Worm (Caenorhabditis elegans) whole organism, L1 larva: Measurements from ENCODE around the gene F45B8.5.

Experiments used
- F16B12.6 ChIP-seq: fragments of 150-350 bp; optimal IDR thresholded peaks from 2 replicates; lab custom pipeline; 2014; ENCODE audit warnings: missing biosample characterization, missing genetic modification characterization
- ama-1 ChIP-seq: fragments of 150-350 bp; optimal IDR thresholded peaks from 2 replicates; lab custom pipeline; 2014
- blmp-1 ChIP-seq: fragments of 150-350 bp; optimal IDR thresholded peaks from 2 replicates; lab custom pipeline; 2014; ENCODE audit warnings: missing biosample characterization, missing genetic modification characterization
- ceh-63 ChIP-seq: fragments of 200-800 bp; sonication (Bioruptor generic); optimal IDR thresholded peaks from 2 replicates; lab custom pipeline; 2018; ENCODE audit warnings: mild to moderate bottlenecking, missing genetic modification characterization, missing compliant biosample characterization
- ceh-82 ChIP-seq, 3 experiments: fragments of 150-350 bp in 1 of 3; sonication (generic microtip) in 2 of 3; optimal IDR thresholded peaks; 2 replicates each; lab custom pipeline; 2014 to 2017; ENCODE audit warnings: missing biosample characterization in 3 of 3, missing genetic modification characterization in 3 of 3
- ceh-88 ChIP-seq: fragments of 200-800 bp; sonication (Bioruptor generic); IDR thresholded peaks from 2 replicates; pipeline ENCODE4 v1.3.6; 2022; ENCODE audit warnings: missing genetic modification characterization, missing compliant biosample characterization
- ces-1 ChIP-seq: fragments of 150-350 bp; optimal IDR thresholded peaks from 2 replicates; lab custom pipeline; 2014; ENCODE audit warnings: missing biosample characterization, missing genetic modification reagents, missing genetic modification characterization
- dpl-1 ChIP-seq, 3 experiments: fragments of 150-350 bp in 2 of 3; sonication (generic microtip) in 1 of 3; optimal IDR thresholded peaks; 2 replicates each; lab custom pipeline; 2014 to 2017; ENCODE audit warnings: missing biosample characterization in 3 of 3, missing genetic modification characterization in 3 of 3, missing genetic modification reagents in 3 of 3
- efl-1 ChIP-seq, 4 experiments: fragments of 150-350 bp; optimal IDR thresholded peaks in 3 of 4; peaks in 1 of 4; 1 replicate in 1 of 4; 2 replicates in 3 of 4; lab custom pipeline; 2014; ENCODE audit warnings: missing biosample characterization in 2 of 4, missing genetic modification characterization in 2 of 4, missing genetic modification reagents in 2 of 4
- elt-2 ChIP-seq: sonication (generic microtip); optimal IDR thresholded peaks from 2 replicates; lab custom pipeline; 2016; ENCODE audit warnings: missing genetic modification characterization, mild to moderate bottlenecking, inconsistent platforms, missing compliant biosample characterization, missing genetic modification reagents
- fkh-10 ChIP-seq: sonication (generic microtip); optimal IDR thresholded peaks from 2 replicates; lab custom pipeline; 2017; ENCODE audit warnings: missing biosample characterization, missing genetic modification reagents, missing genetic modification characterization
- fkh-8 ChIP-seq: sonication (generic microtip); optimal IDR thresholded peaks from 2 replicates; lab custom pipeline; 2016; ENCODE audit warnings: mild to moderate bottlenecking, missing genetic modification characterization, missing compliant biosample characterization
- grh-1 ChIP-seq: fragments of 200-800 bp; sonication (Bioruptor generic); IDR thresholded peaks from 2 replicates; pipeline ENCODE4 v1.3.6; 2022; ENCODE audit warnings: missing genetic modification reagents, missing genetic modification characterization, missing compliant biosample characterization
- isw-1 ChIP-seq: fragments of 200-800 bp; sonication (Bioruptor generic); IDR thresholded peaks from 2 replicates; pipeline ENCODE4 v1.3.6; 2022; ENCODE audit warnings: missing genetic modification characterization, missing compliant biosample characterization
- lin-13 ChIP-seq: fragments of 150-350 bp; optimal IDR thresholded peaks from 2 replicates; lab custom pipeline; 2014; ENCODE audit warnings: missing biosample characterization, missing genetic modification reagents, missing genetic modification characterization
- lin-14 ChIP-seq: fragments of 200-800 bp; sonication (Bioruptor generic); optimal IDR thresholded peaks from 2 replicates; lab custom pipeline; 2018; ENCODE audit warnings: mild to moderate bottlenecking, missing genetic modification characterization, moderate library complexity, missing compliant biosample characterization
- lin-15B ChIP-seq: fragments of 150-350 bp; sonication (generic microtip); optimal IDR thresholded peaks from 3 replicates; lab custom pipeline; 2014; ENCODE audit warnings: missing biosample characterization, missing genetic modification characterization
- lin-35 ChIP-seq, 2 experiments: fragments of 150-350 bp; optimal IDR thresholded peaks; 2 replicates each; lab custom pipeline; 2014; ENCODE audit warnings: missing biosample characterization in 2 of 2, missing genetic modification characterization in 2 of 2, missing genetic modification reagents in 2 of 2
- lir-3 ChIP-seq: sonication (generic microtip); optimal IDR thresholded peaks from 2 replicates; lab custom pipeline; 2016; ENCODE audit warnings: mild to moderate bottlenecking, missing genetic modification characterization, moderate library complexity, missing compliant biosample characterization; ENCODE audit not compliant: poor library complexity
- lsy-2 ChIP-seq, 2 experiments: fragments of 150-350 bp; optimal IDR thresholded peaks; 2 replicates each; lab custom pipeline; 2014; ENCODE audit warnings: missing biosample characterization in 2 of 2, missing genetic modification characterization in 2 of 2
- mab-9 ChIP-seq: fragments of 200-800 bp; sonication (Bioruptor generic); IDR thresholded peaks from 2 replicates; pipeline ENCODE4 v1.3.6; 2022; ENCODE audit warnings: missing genetic modification reagents, missing genetic modification characterization, missing compliant biosample characterization
- mdl-1 ChIP-seq, 2 experiments: fragments of 150-350 bp; optimal IDR thresholded peaks; 2 replicates each; lab custom pipeline; 2014 to 2017; ENCODE audit warnings: missing biosample characterization in 2 of 2, missing genetic modification characterization in 2 of 2, inconsistent platforms in 1 of 2
- mep-1 ChIP-seq: fragments of 150-350 bp; optimal IDR thresholded peaks from 2 replicates; lab custom pipeline; 2014; ENCODE audit warnings: missing biosample characterization, missing genetic modification characterization
- nhr-11 ChIP-seq: fragments of 150-350 bp; optimal IDR thresholded peaks from 2 replicates; lab custom pipeline; 2014; ENCODE audit warnings: missing biosample characterization, missing genetic modification characterization
- nhr-12 ChIP-seq: sonication (generic microtip); optimal IDR thresholded peaks from 2 replicates; lab custom pipeline; 2017; ENCODE audit warnings: missing biosample characterization, missing genetic modification characterization
- nhr-19 ChIP-seq: fragments of 200-800 bp; sonication (Bioruptor generic); conservative IDR thresholded peaks from 2 replicates; pipeline ENCODE4 v1.3.6; 2022; ENCODE audit warnings: missing genetic modification characterization, missing compliant biosample characterization
- nhr-20 ChIP-seq: sonication (generic microtip); optimal IDR thresholded peaks from 2 replicates; lab custom pipeline; 2016; ENCODE audit warnings: mild to moderate bottlenecking, missing genetic modification characterization, missing compliant biosample characterization
- nhr-237 ChIP-seq: fragments of 150-350 bp; optimal IDR thresholded peaks from 2 replicates; lab custom pipeline; 2014; ENCODE audit warnings: missing biosample characterization, missing genetic modification characterization
- nhr-28 ChIP-seq: fragments of 150-350 bp; optimal IDR thresholded peaks from 2 replicates; lab custom pipeline; 2014; ENCODE audit warnings: missing biosample characterization, missing genetic modification characterization
- nhr-47 ChIP-seq: sonication (generic microtip); optimal IDR thresholded peaks from 2 replicates; lab custom pipeline; 2016; ENCODE audit warnings: mild to moderate bottlenecking, missing genetic modification characterization, moderate library complexity, missing compliant biosample characterization
- nhr-71 ChIP-seq: sonication (generic microtip); optimal IDR thresholded peaks from 2 replicates; lab custom pipeline; 2016; ENCODE audit warnings: mild to moderate bottlenecking, missing genetic modification characterization, moderate library complexity, missing compliant biosample characterization
- nhr-76 ChIP-seq: sonication (generic microtip); optimal IDR thresholded peaks from 2 replicates; lab custom pipeline; 2017; ENCODE audit warnings: missing biosample characterization, missing genetic modification characterization
- nhr-85 ChIP-seq: sonication (generic microtip); peaks from one replicate; lab custom pipeline; 2016; ENCODE audit warnings: missing genetic modification characterization, inconsistent platforms, missing compliant biosample characterization
- pax-3 ChIP-seq: fragments of 200-800 bp; sonication (Bioruptor generic); optimal IDR thresholded peaks from 2 replicates; lab custom pipeline; 2018; ENCODE audit warnings: mild to moderate bottlenecking, missing genetic modification characterization, moderate library complexity, missing compliant biosample characterization
- rnt-1 ChIP-seq: sonication (generic microtip); optimal IDR thresholded peaks from 2 replicates; lab custom pipeline; 2016; ENCODE audit warnings: mild to moderate bottlenecking, missing genetic modification characterization, moderate library complexity, missing compliant biosample characterization
- skn-1 ChIP-seq: fragments of 150-350 bp; optimal IDR thresholded peaks from 2 replicates; lab custom pipeline; 2014; ENCODE audit warnings: missing biosample characterization, missing genetic modification characterization
- snu-23 ChIP-seq: sonication (generic microtip); optimal IDR thresholded peaks from 2 replicates; lab custom pipeline; 2016; ENCODE audit warnings: missing genetic modification characterization, missing compliant biosample characterization
- sptf-1 ChIP-seq: fragments of 150-350 bp; optimal IDR thresholded peaks from 2 replicates; lab custom pipeline; 2014; ENCODE audit warnings: missing biosample characterization, missing genetic modification characterization
- tbx-2 ChIP-seq: sonication (generic microtip); optimal IDR thresholded peaks from 2 replicates; lab custom pipeline; 2016; ENCODE audit warnings: missing genetic modification characterization, missing compliant biosample characterization
- unc-130 ChIP-seq: fragments of 150-350 bp; optimal IDR thresholded peaks from 2 replicates; lab custom pipeline; 2017; ENCODE audit warnings: missing biosample characterization, missing genetic modification characterization, inconsistent platforms
- unc-62 ChIP-seq: fragments of 150-350 bp; optimal IDR thresholded peaks from 2 replicates; lab custom pipeline; 2014; ENCODE audit warnings: missing biosample characterization, missing genetic modification reagents, missing genetic modification characterization
- unc-86 ChIP-seq: sonication (generic microtip); optimal IDR thresholded peaks from 2 replicates; lab custom pipeline; 2016; ENCODE audit warnings: missing genetic modification characterization, missing compliant biosample characterization
- xbp-1 ChIP-seq: sonication (generic microtip); optimal IDR thresholded peaks from 2 replicates; lab custom pipeline; 2016; ENCODE audit warnings: missing genetic modification characterization, missing compliant biosample characterization
- ztf-4 ChIP-seq: fragments of 150-350 bp; optimal IDR thresholded peaks from 2 replicates; lab custom pipeline; 2014; ENCODE audit warnings: missing biosample characterization, missing genetic modification characterization

The F45B8.5 gene

ce11 chrX:14993744-14994143, 27.9 kb downstream of the F45B8.5 start:
- TF ChIP-seq nhr-85 (tag; lab: Kevin White, UChicago) (peak; percentile 14), blmp-1 (tag; lab: Kevin White, UChicago) (no peak), fkh-10 (GFP tag; lab: Kevin White, UChicago) (peak; percentile 8)

- TF ChIP-seq lin-15B (tag; lab: Kevin White, UChicago) (no peak), pax-3 (tag; lab: Kevin White, UChicago) (no peak), elt-2 (tag; lab: Kevin White, UChicago) (no peak), lin-13 (GFP tag; lab: Kevin White, UChicago) (no peak), lir-3 (tag; lab: Kevin White, UChicago) (no peak), nhr-237 (no peak), xbp-1 (tag; lab: Kevin White, UChicago) (no peak), nhr-11 (tag; lab: Kevin White, UChicago) (no peak), mab-9 (no peak), nhr-76 (no peak), isw-1 (no peak), ces-1 (GFP tag; lab: Kevin White, UChicago) (no peak), fkh-10 (GFP tag; lab: Kevin White, UChicago) (no peak), fkh-8 (no peak), nhr-12 (tag; lab: Kevin White, UChicago) (no peak), ama-1 (lab: Kevin White, UChicago) (no peak), skn-1 (tag; lab: Kevin White, UChicago) (no peak), mdl-1 (tag; optimal IDR thresholded peaks at IDR 0.05; lab: Kevin White, UChicago) (no peak)
Measured at ce11 chrX:14999101-14999500, 33.2 kb downstream of the F45B8.5 start, which contains the start of gene cutl-3. cutl-3 (minus strand) TSS chrX:14999201.

- TF ChIP-seq efl-1 (optimal IDR thresholded peaks at IDR 0.05; lab: Kevin White, UChicago), result no peak
- peak in 1 of 2 experiments; percentile 41 for TF ChIP-seq efl-1 (GFP tag; optimal IDR thresholded peaks at IDR 0.05 in 1 of 2; lab: Kevin White, UChicago)
- TF ChIP-seq ceh-63 (GFP tag; lab: Kevin White, UChicago), result no peak
- peak; percentile 18 for TF ChIP-seq elt-2 (tag; lab: Kevin White, UChicago)
Measured at ce11 chrX:15003891-15004550, 38.2 kb downstream of the F45B8.5 start, which contains the start of gene slc-25A18.1. slc-25A18.1 (minus strand) TSS chrX:15003941.

ce11 chrX:15006847-15007358, 41.0 kb downstream of the F45B8.5 start, which contains the start of gene ergi-2:
ergi-2 (minus strand) TSS chrX:15007308.
- peak; percentile 85 for TF ChIP-seq blmp-1 (tag; lab: Kevin White, UChicago)
- peak; percentile 3 to 23 for TF ChIP-seq lin-35 (GFP tag; optimal IDR thresholded peaks at IDR 0.05; lab: Kevin White, UChicago)
- TF ChIP-seq lin-13 (GFP tag; lab: Kevin White, UChicago), result no peak
- peak in 1 of 3 experiments; percentile 9 for TF ChIP-seq ceh-82 (tag; optimal IDR thresholded peaks at IDR 0.05; lab: Kevin White, UChicago)
- peak; percentile 42 for TF ChIP-seq mep-1
- peak; percentile 38 for TF ChIP-seq snu-23
- no peak for TF ChIP-seq unc-62 (GFP tag; lab: Kevin White, UChicago)
- TF ChIP-seq nhr-20 (tag; lab: Kevin White, UChicago), result peak; percentile 23
- TF ChIP-seq lsy-2 (tag; optimal IDR thresholded peaks at IDR 0.05; lab: Kevin White, UChicago), result peak in 1 of 2 experiments; percentile 44
- peak in 2 of 3 experiments; percentile 8 to 24 for TF ChIP-seq dpl-1 (GFP tag; optimal IDR thresholded peaks at IDR 0.05; lab: Kevin White, UChicago)
- TF ChIP-seq tbx-2 (tag; lab: Kevin White, UChicago), result no peak
- TF ChIP-seq nhr-12 (tag; lab: Kevin White, UChicago), result no peak
- no peak for TF ChIP-seq ces-1 (GFP tag; lab: Kevin White, UChicago)
- TF ChIP-seq unc-86 (tag; lab: Kevin White, UChicago), result no peak
- peak; percentile 15 for TF ChIP-seq nhr-71 (tag; lab: Kevin White, UChicago)
- peak; percentile 1 for TF ChIP-seq rnt-1 (tag; lab: Kevin White, UChicago)
- peak; percentile 82 for TF ChIP-seq F16B12.6 (tag; lab: Kevin White, UChicago)
- TF ChIP-seq nhr-19 (GFP tag; lab: Robert Waterston, UW), result no peak
- TF ChIP-seq grh-1 (GFP tag; lab: Robert Waterston, UW), result no peak
- TF ChIP-seq fkh-10 (GFP tag; lab: Kevin White, UChicago), result no peak
- TF ChIP-seq nhr-28, result no peak
- TF ChIP-seq unc-130 (tag; lab: Kevin White, UChicago), result peak; percentile 41
- TF ChIP-seq ceh-63 (GFP tag; lab: Kevin White, UChicago), result no peak
- peak; percentile 18 for TF ChIP-seq skn-1 (tag; lab: Kevin White, UChicago)
- TF ChIP-seq nhr-47 (tag; lab: Kevin White, UChicago), result peak; percentile 5
- peak in 1 of 2 experiments; percentile 8 for TF ChIP-seq efl-1 (optimal IDR thresholded peaks at IDR 0.05; lab: Kevin White, UChicago)
- TF ChIP-seq efl-1 (GFP tag; optimal IDR thresholded peaks at IDR 0.05 in 1 of 2; lab: Kevin White, UChicago), result peak; percentile 2 to 46
- TF ChIP-seq sptf-1 (tag; lab: Kevin White, UChicago), result no peak
- peak; percentile 0 for TF ChIP-seq lin-14 (GFP tag; lab: Kevin White, UChicago)
- TF ChIP-seq ztf-4 (tag; lab: Kevin White, UChicago), result no peak
- TF ChIP-seq ceh-88, result no peak
